Worm (Caenorhabditis elegans) whole organism, midembryonic: Measurements from ENCODE around the gene T06D8.10.

Experiments used
- T22C8.4 ChIP-seq: fragments of 200-800 bp; sonication (Bioruptor generic); IDR thresholded peaks from 2 replicates; pipeline ENCODE4 v1.3.6; 2022; ENCODE audit warnings: missing genetic modification characterization, missing compliant biosample characterization
- tab-1 ChIP-seq: fragments of 200-800 bp; sonication (Bioruptor generic); IDR thresholded peaks from 2 replicates; pipeline ENCODE4 v1.3.6; 2022; ENCODE audit warnings: missing genetic modification characterization, missing compliant biosample characterization
- ztf-29 ChIP-seq: fragments of 200-800 bp; sonication (Bioruptor generic); IDR thresholded peaks from 2 replicates; pipeline ENCODE4 v1.3.6; 2022; ENCODE audit warnings: missing genetic modification reagents, missing genetic modification characterization, missing compliant biosample characterization

DNA sequence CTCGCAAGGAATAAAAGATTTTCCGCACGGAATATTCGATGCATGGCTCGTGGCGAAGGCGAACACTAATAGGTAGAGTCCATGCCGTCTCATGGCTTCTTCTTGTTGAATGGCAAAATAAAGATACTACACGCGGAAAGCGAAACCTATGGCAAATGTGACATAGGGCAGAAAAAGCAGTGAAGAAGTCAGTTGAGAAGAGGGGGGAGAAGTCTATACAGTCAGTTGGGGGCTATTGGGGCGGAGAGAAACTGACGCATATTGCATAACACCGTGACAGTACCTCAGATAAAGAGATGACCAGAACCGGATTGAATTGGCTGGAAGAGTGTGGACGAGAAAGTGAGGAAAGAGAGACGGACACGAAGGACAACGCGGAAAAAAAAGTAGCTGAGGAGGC, at the start of gene T06D8.10:
- TF ChIP-seq ztf-29 (GFP tag; lab: Robert Waterston, UW) (no peak), T22C8.4 (no peak), tab-1 (GFP tag; lab: Robert Waterston, UW) (no peak)
